Fruit fly (Drosophila melanogaster) whole organism, embryonic: ENCODE measurements around the gene CG32432.

Experiments used
- ATbp ChIP-seq: fragments of 200-800 bp; sonication (Bioruptor generic); optimal IDR thresholded peaks from 2 replicates; lab custom pipeline; 2017; ENCODE audit warnings: missing biosample characterization, mild to moderate bottlenecking, missing genetic modification characterization, missing genetic modification reagents
- Asciz ChIP-seq: fragments of 200-800 bp; sonication (Bioruptor generic); optimal IDR thresholded peaks from 2 replicates; lab custom pipeline; 2017; ENCODE audit warnings: missing biosample characterization, mild to moderate bottlenecking, missing genetic modification characterization, missing genetic modification reagents
- B-H1 ChIP-seq: fragments of 200-800 bp; sonication (Bioruptor generic); IDR thresholded peaks from 3 replicates; pipeline ENCODE4 v1.3.6; 2022; ENCODE audit warnings: missing biosample characterization, missing genetic modification characterization
- CG10462 ChIP-seq: fragments of 200-800 bp; sonication (Bioruptor generic); optimal IDR thresholded peaks from 2 replicates; lab custom pipeline; 2016; ENCODE audit warnings: missing biosample characterization, missing genetic modification characterization
- CG10543 ChIP-seq: fragments of 200-800 bp; sonication (Bioruptor generic); optimal IDR thresholded peaks from 3 replicates; lab custom pipeline; 2017; ENCODE audit warnings: missing biosample characterization, mild to moderate bottlenecking, missing genetic modification characterization, moderate library complexity
- CG10565 ChIP-seq: fragments of 200-800 bp; sonication (Bioruptor generic); optimal IDR thresholded peaks from 3 replicates; lab custom pipeline; 2016; ENCODE audit warnings: missing biosample characterization, mild to moderate bottlenecking, missing genetic modification characterization
- CG10959 ChIP-seq: fragments of 200-800 bp; sonication (Bioruptor generic); IDR thresholded peaks from 2 replicates; pipeline ENCODE4 v1.3.6; 2022; ENCODE audit warnings: missing biosample characterization, missing genetic modification characterization
- CG10979 ChIP-seq: fragments of 200-800 bp; sonication (Bioruptor generic); optimal IDR thresholded peaks from 2 replicates; lab custom pipeline; 2018; ENCODE audit warnings: missing biosample characterization, mild to moderate bottlenecking, missing genetic modification characterization, moderate library complexity
- CG12236 ChIP-seq: fragments of 200-800 bp; sonication (Bioruptor generic); optimal IDR thresholded peaks from 2 replicates; lab custom pipeline; 2016; ENCODE audit warnings: missing biosample characterization, missing genetic modification characterization
- CG1603 ChIP-seq: fragments of 200-800 bp; sonication (Bioruptor generic); optimal IDR thresholded peaks from 2 replicates; lab custom pipeline; 2019; ENCODE audit warnings: missing biosample characterization, mild to moderate bottlenecking, missing genetic modification characterization, moderate library complexity
- CG16813 ChIP-seq: fragments of 200-800 bp; sonication (Bioruptor generic); IDR thresholded peaks from 3 replicates; pipeline ENCODE4 v1.3.6; 2022; ENCODE audit warnings: missing biosample characterization, missing genetic modification characterization; ENCODE audit not compliant: partially characterized antibody
- CG17328 ChIP-seq: fragments of 200-800 bp; sonication (Bioruptor generic); IDR thresholded peaks from 2 replicates; pipeline ENCODE4 v1.3.6; 2022; ENCODE audit warnings: missing biosample characterization, missing genetic modification characterization
- CG17829 ChIP-seq: fragments of 200-800 bp; optimal IDR thresholded peaks from 2 replicates; lab custom pipeline; 2019; ENCODE audit warnings: missing biosample characterization, mild to moderate bottlenecking, missing genetic modification characterization, moderate library complexity
- CG2116 ChIP-seq: fragments of 200-800 bp; sonication (Bioruptor generic); optimal IDR thresholded peaks from 3 replicates; lab custom pipeline; 2018; ENCODE audit warnings: missing biosample characterization, mild to moderate bottlenecking, missing genetic modification characterization
- CG32532 ChIP-seq: fragments of 200-800 bp; sonication (Bioruptor generic); IDR thresholded peaks from 2 replicates; pipeline ENCODE4 v1.3.6; 2022; ENCODE audit warnings: missing biosample characterization, missing genetic modification characterization
- CG3281 ChIP-seq: fragments of 200-800 bp; sonication (Bioruptor generic); optimal IDR thresholded peaks from 3 replicates; lab custom pipeline; 2017; ENCODE audit warnings: missing biosample characterization, mild to moderate bottlenecking, missing genetic modification characterization
- CG34376 ChIP-seq: fragments of 200-800 bp; sonication (Bioruptor generic); optimal IDR thresholded peaks from 2 replicates; lab custom pipeline; 2018; ENCODE audit warnings: missing biosample characterization, mild to moderate bottlenecking, missing genetic modification characterization
- CG6654 ChIP-seq: fragments of 200-800 bp; sonication (Bioruptor generic); optimal IDR thresholded peaks from 2 replicates; lab custom pipeline; 2017; ENCODE audit warnings: missing biosample characterization, mild to moderate bottlenecking, missing genetic modification characterization
- CG7786 ChIP-seq: fragments of 200-800 bp; sonication (Bioruptor generic); optimal IDR thresholded peaks from 2 replicates; lab custom pipeline; 2016; ENCODE audit warnings: missing biosample characterization, missing genetic modification characterization
- CG9932 ChIP-seq: fragments of 200-800 bp; sonication (Bioruptor generic); IDR thresholded peaks from 2 replicates; pipeline ENCODE4 v1.3.6; 2022; ENCODE audit warnings: missing biosample characterization, missing genetic modification characterization
- Deaf1 ChIP-seq: fragments of 200-800 bp; optimal IDR thresholded peaks from 3 replicates; lab custom pipeline; 2019; ENCODE audit warnings: missing biosample characterization, mild to moderate bottlenecking, missing genetic modification characterization, moderate library complexity
- Dfd ChIP-seq, 2 experiments: fragments of >200 bp; optimal IDR thresholded peaks; 2 replicates each; lab custom pipeline; 2017; ENCODE audit warnings: missing biosample characterization in 2 of 2, missing genetic modification characterization in 2 of 2
- Dip3 ChIP-seq: fragments of 200-800 bp; sonication (Bioruptor generic); optimal IDR thresholded peaks from 3 replicates; lab custom pipeline; 2016; ENCODE audit warnings: missing biosample characterization, missing genetic modification characterization
- Gsc ChIP-seq: fragments of 200-800 bp; sonication (Bioruptor generic); IDR thresholded peaks from 2 replicates; pipeline ENCODE4 v1.3.6; 2022; ENCODE audit warnings: missing biosample characterization, missing genetic modification characterization
- Gug ChIP-seq: fragments of 200-800 bp; sonication (Bioruptor generic); IDR thresholded peaks from 4 replicates; pipeline ENCODE4 v1.3.6; 2022; ENCODE audit warnings: missing biosample characterization, missing genetic modification characterization
- HLH4C ChIP-seq: fragments of 200-800 bp; sonication (Bioruptor generic); IDR thresholded peaks from 3 replicates; pipeline ENCODE4 v1.3.6; 2022; ENCODE audit warnings: missing biosample characterization, missing genetic modification characterization; ENCODE audit not compliant: partially characterized antibody
- Hr3 ChIP-seq: fragments of 200-800 bp; sonication (Bioruptor generic); optimal IDR thresholded peaks from 3 replicates; lab custom pipeline; 2016; ENCODE audit warnings: missing biosample characterization, missing genetic modification characterization
- Hr39 ChIP-seq: fragments of >200 bp; optimal IDR thresholded peaks from 2 replicates; lab custom pipeline; 2017
- Nf-YA ChIP-seq: fragments of 200-800 bp; sonication (Bioruptor generic); IDR thresholded peaks from 2 replicates; pipeline ENCODE4 v1.3.6; 2022; ENCODE audit warnings: missing biosample characterization, missing genetic modification characterization
- Opbp ChIP-seq: fragments of 200-800 bp; sonication (Bioruptor generic); IDR thresholded peaks from 3 replicates; pipeline ENCODE4 v1.3.6; 2022; ENCODE audit warnings: missing biosample characterization, missing genetic modification characterization; ENCODE audit not compliant: partially characterized antibody
- Sox100B ChIP-seq: fragments of 200-800 bp; sonication (Bioruptor generic); optimal IDR thresholded peaks from 3 replicates; lab custom pipeline; 2018; ENCODE audit warnings: missing biosample characterization, mild to moderate bottlenecking, missing genetic modification characterization
- Stat92E ChIP-seq, 3 experiments: fragments of >200 bp in 2 of 3; fragments of 200-800 bp in 1 of 3; sonication (Bioruptor generic) in 1 of 3; optimal IDR thresholded peaks; 2 replicates each; lab custom pipeline; 2017 to 2019; ENCODE audit warnings: missing biosample characterization in 3 of 3, missing genetic modification characterization in 3 of 3, mild to moderate bottlenecking in 1 of 3, moderate library complexity in 1 of 3
- Usf ChIP-seq: fragments of 200-800 bp; sonication (Bioruptor generic); optimal IDR thresholded peaks from 2 replicates; lab custom pipeline; 2017; ENCODE audit warnings: missing genotype, missing biosample characterization, missing genetic modification characterization
- aop ChIP-seq: fragments of 200-800 bp; sonication (Bioruptor generic); IDR thresholded peaks from 2 replicates; pipeline ENCODE4 v1.3.6; 2022; ENCODE audit warnings: missing biosample characterization, missing genetic modification characterization
- bigmax ChIP-seq: fragments of 200-800 bp; sonication (Bioruptor generic); optimal IDR thresholded peaks from 2 replicates; lab custom pipeline; 2018; ENCODE audit warnings: missing biosample characterization, mild to moderate bottlenecking, missing genetic modification characterization
- ci ChIP-seq: fragments of 200-800 bp; sonication (Bioruptor generic); IDR thresholded peaks from 3 replicates; pipeline ENCODE4 v1.3.6; 2022; ENCODE audit warnings: missing biosample characterization, missing genetic modification characterization
- dan ChIP-seq: fragments of 200-800 bp; sonication (Bioruptor generic); IDR thresholded peaks from 2 replicates; pipeline ENCODE4 v1.3.6; 2022; ENCODE audit warnings: missing biosample characterization, missing genetic modification characterization
- dmrt11E ChIP-seq: fragments of 200-800 bp; sonication (Bioruptor generic); optimal IDR thresholded peaks from 3 replicates; lab custom pipeline; 2018; ENCODE audit warnings: missing biosample characterization, mild to moderate bottlenecking, missing genetic modification characterization, moderate library complexity
- fru ChIP-seq: fragments of >200 bp; optimal IDR thresholded peaks from 2 replicates; lab custom pipeline; 2017
- insv ChIP-seq, 2 experiments: fragments of 200-800 bp; sonication (Bioruptor generic); optimal IDR thresholded peaks; 3 replicates each; lab custom pipeline; 2016 to 2018; ENCODE audit warnings: missing biosample characterization in 2 of 2, missing genetic modification characterization in 2 of 2
- jing ChIP-seq: fragments of 200-800 bp; sonication (Bioruptor generic); optimal IDR thresholded peaks from 2 replicates; lab custom pipeline; 2018; ENCODE audit warnings: missing biosample characterization, mild to moderate bottlenecking, missing genetic modification characterization
- klu ChIP-seq: fragments of 200-800 bp; sonication (Bioruptor generic); IDR thresholded peaks from 2 replicates; pipeline ENCODE4 v1.3.6; 2022; ENCODE audit warnings: missing biosample characterization, missing genetic modification characterization
- lmd ChIP-seq: fragments of 200-800 bp; sonication (Bioruptor generic); IDR thresholded peaks from 2 replicates; pipeline ENCODE4 v1.3.6; 2022; ENCODE audit warnings: missing biosample characterization, missing genetic modification characterization
- lola ChIP-seq, 3 experiments: fragments of >200 bp in 2 of 3; fragments of 200-800 bp in 1 of 3; sonication (Bioruptor generic) in 1 of 3; optimal IDR thresholded peaks; 2 replicates each; lab custom pipeline; 2017 to 2019; ENCODE audit warnings: missing biosample characterization in 3 of 3, missing genetic modification characterization in 3 of 3, mild to moderate bottlenecking in 1 of 3, moderate library complexity in 1 of 3
- odd ChIP-seq: fragments of 200-800 bp; sonication (Bioruptor generic); optimal IDR thresholded peaks from 2 replicates; lab custom pipeline; 2017; ENCODE audit warnings: missing biosample characterization, mild to moderate bottlenecking, missing genetic modification characterization
- pita ChIP-seq: fragments of 200-800 bp; sonication (Bioruptor generic); optimal IDR thresholded peaks from 2 replicates; lab custom pipeline; 2017; ENCODE audit warnings: missing biosample characterization, mild to moderate bottlenecking, missing genetic modification characterization
- pnt ChIP-seq: fragments of 200-800 bp; sonication (Bioruptor generic); optimal IDR thresholded peaks from 3 replicates; lab custom pipeline; 2016; ENCODE audit warnings: missing biosample characterization, missing genetic modification characterization
- sens-2 ChIP-seq: fragments of 200-800 bp; sonication (Bioruptor generic); IDR thresholded peaks from 2 replicates; pipeline ENCODE4 v1.3.6; 2022; ENCODE audit warnings: missing biosample characterization, missing genetic modification characterization
- slp2 ChIP-seq: fragments of 200-800 bp; sonication (Bioruptor generic); optimal IDR thresholded peaks from 2 replicates; lab custom pipeline; 2016; ENCODE audit warnings: missing biosample characterization, missing genetic modification characterization
- tio ChIP-seq: fragments of 200-800 bp; sonication (Bioruptor generic); optimal IDR thresholded peaks from 2 replicates; lab custom pipeline; 2017; ENCODE audit warnings: missing biosample characterization, missing genetic modification characterization, inconsistent platforms
- wek ChIP-seq: fragments of 200-800 bp; sonication (Bioruptor generic); optimal IDR thresholded peaks from 3 replicates; lab custom pipeline; 2018; ENCODE audit warnings: missing biosample characterization, mild to moderate bottlenecking, missing genetic modification characterization, moderate library complexity

CG32432 gene

DNA sequence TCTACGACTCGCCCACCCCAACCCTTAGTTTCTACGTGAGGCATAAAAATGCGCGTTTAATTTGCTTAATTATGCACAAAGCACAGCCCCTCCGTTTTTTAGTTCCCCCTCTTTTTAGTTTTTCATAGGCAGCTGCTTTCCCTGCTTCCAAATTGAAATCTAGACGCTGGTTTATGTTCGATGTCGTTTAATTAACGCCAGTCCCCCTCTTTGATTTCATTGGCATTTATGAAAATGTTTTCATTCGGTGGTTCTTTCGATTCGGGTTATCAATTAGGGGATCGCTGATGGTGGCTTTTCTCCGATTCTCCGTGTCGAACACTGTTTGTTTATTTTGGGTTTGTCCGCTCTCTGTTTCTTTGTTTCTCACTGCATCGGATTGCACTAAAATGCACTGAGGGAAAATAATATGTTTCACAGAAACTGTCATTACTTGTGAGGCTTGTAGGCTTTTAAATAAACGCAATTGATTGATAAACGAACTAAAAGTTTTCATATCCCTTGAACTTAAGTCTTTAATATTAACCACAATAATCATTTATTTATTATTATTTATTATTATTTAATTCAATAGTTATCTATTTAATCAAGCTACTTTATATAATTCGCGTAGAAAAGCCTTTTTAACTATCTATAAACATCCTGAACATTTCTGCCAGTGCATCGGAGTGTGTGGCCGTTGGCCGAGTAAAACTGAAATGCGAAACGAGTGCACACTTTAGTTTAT is 45.2 kb upstream of the CG32432 start (continued):
- TF ChIP-seq CG3281, result no peak
- TF ChIP-seq Opbp (GFP tag; lab: Robert Waterston, UW), result no peak
- no peak for TF ChIP-seq CG17328 (GFP tag; lab: Robert Waterston, UW)
- TF ChIP-seq Asciz, result peak; percentile 57
- TF ChIP-seq bigmax (GFP tag; lab: Kevin White, UChicago), result no peak
- no peak for TF ChIP-seq CG16813 (GFP tag; lab: Robert Waterston, UW)
- no peak for TF ChIP-seq fru (lab: Kevin White, UChicago)
- TF ChIP-seq CG10462 (GFP tag; lab: Kevin White, UChicago), result no peak
- TF ChIP-seq Nf-YA, result no peak
- TF ChIP-seq HLH4C (GFP tag; lab: Robert Waterston, UW), result no peak
- no peak for TF ChIP-seq pnt
- TF ChIP-seq lola (GFP tag; optimal IDR thresholded peaks at IDR 0.05; lab: Kevin White, UChicago), result peak in 1 of 3 experiments; percentile 76
- TF ChIP-seq wek, result no peak
- TF ChIP-seq Dfd (GFP tag; optimal IDR thresholded peaks at IDR 0.05; lab: Kevin White, UChicago), result no peak
- peak; percentile 15 for TF ChIP-seq CG6654
- TF ChIP-seq CG10565, result no peak
- no peak for TF ChIP-seq odd (GFP tag; lab: Kevin White, UChicago)
- no peak for TF ChIP-seq klu (GFP tag; lab: Robert Waterston, UW)
- no peak for TF ChIP-seq dan (GFP tag; lab: Robert Waterston, UW)
- no peak for TF ChIP-seq CG7786 (GFP tag; lab: Kevin White, UChicago)
- peak; percentile 10 for TF ChIP-seq Deaf1
- TF ChIP-seq CG10543 (GFP tag; lab: Kevin White, UChicago), result no peak
- no peak for TF ChIP-seq ci (GFP tag; lab: Robert Waterston, UW)
- TF ChIP-seq sens-2 (GFP tag; lab: Robert Waterston, UW), result no peak
- TF ChIP-seq Gug (GFP tag; lab: Robert Waterston, UW), result no peak
- TF ChIP-seq Dip3, result no peak
- TF ChIP-seq CG9932, result no peak
- TF ChIP-seq tio (GFP tag; lab: Kevin White, UChicago), result peak; percentile 22
- no peak for TF ChIP-seq CG10959 (GFP tag; lab: Robert Waterston, UW)
- peak; percentile 82 for TF ChIP-seq CG10979 (tag; lab: Kevin White, UChicago)
- TF ChIP-seq CG2116, result no peak
- peak; percentile 62 for TF ChIP-seq Sox100B (GFP tag; lab: Kevin White, UChicago)
- no peak for TF ChIP-seq lmd (GFP tag; lab: Robert Waterston, UW)
- no peak for TF ChIP-seq insv (GFP tag; optimal IDR thresholded peaks at IDR 0.05; lab: Kevin White, UChicago)
- TF ChIP-seq Usf, result no peak
- TF ChIP-seq pita (GFP tag; lab: Kevin White, UChicago), result no peak
- peak; percentile 82 for TF ChIP-seq dmrt11E (tag; lab: Kevin White, UChicago)
- TF ChIP-seq Hr3 (GFP tag; lab: Kevin White, UChicago), result peak; percentile 31
- no peak for TF ChIP-seq Gsc (GFP tag; lab: Robert Waterston, UW)
- no peak for TF ChIP-seq CG34376
- no peak for TF ChIP-seq B-H1 (GFP tag; lab: Robert Waterston, UW)
- TF ChIP-seq aop, result no peak
- no peak for TF ChIP-seq slp2 (GFP tag; lab: Kevin White, UChicago)
- no peak for TF ChIP-seq Hr39 (lab: Kevin White, UChicago)
- TF ChIP-seq CG1603 (tag; lab: Kevin White, UChicago), result no peak
- no peak for TF ChIP-seq Stat92E (GFP tag; optimal IDR thresholded peaks at IDR 0.05; lab: Kevin White, UChicago)
- no peak for TF ChIP-seq jing (GFP tag; lab: Kevin White, UChicago)
- peak; percentile 62 for TF ChIP-seq CG17829 (tag; lab: Kevin White, UChicago)
- TF ChIP-seq CG12236 (GFP tag; lab: Kevin White, UChicago), result no peak
- no peak for TF ChIP-seq CG32532 (GFP tag; lab: Robert Waterston, UW)
- peak; percentile 61 for TF ChIP-seq ATbp (GFP tag; lab: Kevin White, UChicago)
